Fruit fly (Drosophila melanogaster) whole organism, pupa: ENCODE data around the gene LanA.
A peak's percentile ranks its signal among the peaks of the same experiment; 100 is the strongest.

Experiments
- CG10348 ChIP-seq: fragments of 200-800 bp; sonication (Bioruptor generic); IDR thresholded peaks from 2 replicates; pipeline ENCODE4 v1.3.6; 2022; ENCODE audit warnings: missing biosample characterization, missing genetic modification characterization
- CG12605 ChIP-seq: fragments of 200-800 bp; sonication (Bioruptor generic); IDR thresholded peaks from 2 replicates; pipeline ENCODE4 v1.3.6; 2022; ENCODE audit warnings: missing biosample characterization, missing genetic modification characterization
- CG13204 ChIP-seq: fragments of 200-800 bp; sonication (Bioruptor generic); optimal IDR thresholded peaks from 2 replicates; lab custom pipeline; 2018; ENCODE audit warnings: missing biosample characterization, mild to moderate bottlenecking, missing genetic modification characterization, moderate library complexity
- CG14655 ChIP-seq: fragments of 200-800 bp; sonication (Bioruptor generic); optimal IDR thresholded peaks from 3 replicates; lab custom pipeline; 2017; ENCODE audit warnings: mild to moderate bottlenecking, missing biosample characterization, missing genetic modification reagents, missing genetic modification characterization
- CG15710 ChIP-seq: fragments of 200-800 bp; sonication (Bioruptor generic); optimal IDR thresholded peaks from 2 replicates; lab custom pipeline; 2018; ENCODE audit warnings: missing biosample characterization, mild to moderate bottlenecking, missing genetic modification characterization, moderate library complexity
- CG17806 ChIP-seq: fragments of 200-800 bp; sonication (Bioruptor generic); optimal IDR thresholded peaks from 2 replicates; lab custom pipeline; 2018; ENCODE audit warnings: missing biosample characterization, mild to moderate bottlenecking, missing genetic modification characterization, moderate library complexity
- CG32121 ChIP-seq: fragments of 200-800 bp; sonication (Bioruptor generic); IDR thresholded peaks from 2 replicates; pipeline ENCODE4 v1.3.6; 2022; ENCODE audit warnings: missing biosample characterization, missing genetic modification characterization
- CG34367 ChIP-seq: fragments of 200-800 bp; sonication (Bioruptor generic); optimal IDR thresholded peaks from 2 replicates; lab custom pipeline; 2018; ENCODE audit warnings: missing biosample characterization, mild to moderate bottlenecking, missing genetic modification characterization
- CG4496 ChIP-seq: fragments of 200-800 bp; sonication (Bioruptor generic); IDR thresholded peaks from 3 replicates; pipeline ENCODE4 v1.3.6; 2022; ENCODE audit warnings: missing biosample characterization, missing genetic modification characterization
- CG8159 ChIP-seq: fragments of 200-800 bp; sonication (Bioruptor generic); optimal IDR thresholded peaks from 3 replicates; lab custom pipeline; 2018; ENCODE audit warnings: missing biosample characterization, mild to moderate bottlenecking, missing genetic modification characterization, moderate library complexity
- CG8301 ChIP-seq: fragments of 200-800 bp; sonication (Bioruptor generic); optimal IDR thresholded peaks from 2 replicates; lab custom pipeline; 2018; ENCODE audit warnings: missing biosample characterization, mild to moderate bottlenecking, missing genetic modification characterization
- CG9948 ChIP-seq: fragments of 200-800 bp; sonication (Bioruptor generic); optimal IDR thresholded peaks from 2 replicates; lab custom pipeline; 2018; ENCODE audit warnings: missing biosample characterization, mild to moderate bottlenecking, missing genetic modification characterization, moderate library complexity
- D1 ChIP-seq: fragments of 200-800 bp; sonication (Bioruptor generic); optimal IDR thresholded peaks from 2 replicates; lab custom pipeline; 2018; ENCODE audit warnings: missing biosample characterization, mild to moderate bottlenecking, missing genetic modification characterization, moderate library complexity
- EcR ChIP-seq: fragments of 200-800 bp; sonication (Bioruptor generic); optimal IDR thresholded peaks from 3 replicates; lab custom pipeline; 2019; ENCODE audit warnings: missing biosample characterization, missing genetic modification characterization, mild to moderate bottlenecking, moderate library complexity, missing genetic modification reagents
- Ets98B ChIP-seq: fragments of 200-800 bp; sonication (Bioruptor generic); IDR thresholded peaks from 2 replicates; pipeline ENCODE4 v1.3.6; 2022; ENCODE audit warnings: missing biosample characterization, missing genetic modification characterization
- Pif1A ChIP-seq: fragments of 200-800 bp; sonication (Bioruptor generic); optimal IDR thresholded peaks from 3 replicates; lab custom pipeline; 2016; ENCODE audit warnings: missing biosample characterization, missing genetic modification characterization
- Pif1B ChIP-seq: fragments of 200-800 bp; sonication (Bioruptor generic); optimal IDR thresholded peaks from 3 replicates; lab custom pipeline; 2016; ENCODE audit warnings: missing biosample characterization, missing genetic modification characterization
- Snoo ChIP-seq: fragments of 200-800 bp; sonication (Bioruptor generic); optimal IDR thresholded peaks from 3 replicates; lab custom pipeline; 2017; ENCODE audit warnings: missing biosample characterization, mild to moderate bottlenecking, missing genetic modification characterization, inconsistent platforms
- fd96Ca ChIP-seq: fragments of 200-800 bp; sonication (Bioruptor generic); IDR thresholded peaks from 3 replicates; pipeline ENCODE4 v1.3.6; 2022; ENCODE audit warnings: missing biosample characterization, missing genetic modification characterization
- gl ChIP-seq: fragments of 200-800 bp; sonication (Bioruptor generic); optimal IDR thresholded peaks from 2 replicates; lab custom pipeline; 2018; ENCODE audit warnings: missing biosample characterization, mild to moderate bottlenecking, missing genetic modification characterization
- rn ChIP-seq: fragments of 200-800 bp; sonication (Bioruptor generic); IDR thresholded peaks from 2 replicates; pipeline ENCODE4 v1.3.6; 2022; ENCODE audit warnings: missing biosample characterization, missing genetic modification characterization

LanA gene

dm6 chr3L:6154951-6155394, 62.8 kb downstream of the LanA start:
- TF ChIP-seq CG12605 (GFP tag; lab: Robert Waterston, UW) (peak; percentile 91), Pif1B (GFP tag; lab: Kevin White, UChicago) (peak; percentile 71), CG13204 (GFP tag; lab: Kevin White, UChicago) (peak; percentile 89), Pif1A (GFP tag; lab: Kevin White, UChicago) (peak; percentile 81), fd96Ca (GFP tag; lab: Robert Waterston, UW) (0 out of 3 replicates have a peak, but pooled peaks have one; percentile 42), D1 (tag; lab: Kevin White, UChicago) (no peak), CG8159 (peak; percentile 42), CG14655 (GFP tag; lab: Kevin White, UChicago) (no peak), Snoo (tag; lab: Kevin White, UChicago) (peak; percentile 43), CG17806 (tag; lab: Kevin White, UChicago) (peak; percentile 35), gl (tag; lab: Kevin White, UChicago) (peak; percentile 68), CG10348 (GFP tag; lab: Robert Waterston, UW) (no peak), CG15710 (tag; lab: Kevin White, UChicago) (peak; percentile 65), rn (GFP tag; lab: Robert Waterston, UW) (no peak), CG4496 (GFP tag; lab: Robert Waterston, UW) (peak; percentile 77), CG8301 (tag; lab: Kevin White, UChicago) (no peak), CG9948 (tag; lab: Kevin White, UChicago) (no peak), EcR (GFP tag; lab: Kevin White, UChicago) (peak; percentile 73), CG32121 (peak; percentile 37; the same call in 1 of the 2 replicates), Ets98B (GFP tag; lab: Robert Waterston, UW) (peak; percentile 61; the same call in 1 of the 2 replicates), CG34367 (tag; lab: Kevin White, UChicago) (peak; percentile 59)
